Worm (Caenorhabditis elegans) whole organism, L1 larva: ENCODE measurements around the gene ZK470.2.

Experiments
- elt-2 ChIP-seq: sonication (generic microtip); optimal IDR thresholded peaks from 2 replicates; lab custom pipeline; 2016; ENCODE audit warnings: missing genetic modification characterization, mild to moderate bottlenecking, inconsistent platforms, missing compliant biosample characterization, missing genetic modification reagents
- fos-1 ChIP-seq: fragments of 150-350 bp; optimal IDR thresholded peaks from 2 replicates; lab custom pipeline; 2014; ENCODE audit warnings: missing biosample characterization, missing genetic modification characterization
- lsy-2 ChIP-seq, 2 experiments: fragments of 150-350 bp; optimal IDR thresholded peaks; 2 replicates each; lab custom pipeline; 2014; ENCODE audit warnings: missing biosample characterization in 2 of 2, missing genetic modification characterization in 2 of 2
- nhr-11 ChIP-seq: fragments of 150-350 bp; optimal IDR thresholded peaks from 2 replicates; lab custom pipeline; 2014; ENCODE audit warnings: missing biosample characterization, missing genetic modification characterization
- pax-3 ChIP-seq: fragments of 200-800 bp; sonication (Bioruptor generic); optimal IDR thresholded peaks from 2 replicates; lab custom pipeline; 2018; ENCODE audit warnings: mild to moderate bottlenecking, missing genetic modification characterization, moderate library complexity, missing compliant biosample characterization

DNA sequence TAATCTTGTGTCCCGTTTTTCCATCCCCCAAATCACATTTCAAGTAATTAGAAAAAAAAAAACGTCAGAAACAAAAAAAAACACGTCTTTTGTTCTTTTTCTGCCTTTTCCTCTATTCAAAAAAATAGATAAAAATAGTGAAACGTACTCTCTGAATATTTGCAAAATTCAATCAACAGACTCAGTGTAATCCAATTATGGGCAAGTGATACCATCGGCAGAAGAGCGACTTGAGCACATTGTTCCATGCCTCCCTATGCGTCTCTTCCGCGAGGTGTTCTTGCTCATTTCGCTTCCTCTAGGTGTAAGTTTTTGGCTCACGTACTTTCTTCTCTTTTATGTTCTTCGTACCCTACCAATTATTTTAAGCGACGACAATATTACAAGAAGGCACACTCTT, 28.4 kb downstream of the ZK470.2 start, which contains the start of gene ZK470.1:
- TF ChIP-seq pax-3 (no peak), elt-2 (tag; lab: Kevin White, UChicago) (no peak), lsy-2 (tag; optimal IDR thresholded peaks at IDR 0.05; lab: Kevin White, UChicago) (no peak), nhr-11 (no peak), fos-1 (tag; lab: Kevin White, UChicago) (no peak)
